ENCODE assay signal across 1 fruit fly cellular context in the genomic region with DNA sequence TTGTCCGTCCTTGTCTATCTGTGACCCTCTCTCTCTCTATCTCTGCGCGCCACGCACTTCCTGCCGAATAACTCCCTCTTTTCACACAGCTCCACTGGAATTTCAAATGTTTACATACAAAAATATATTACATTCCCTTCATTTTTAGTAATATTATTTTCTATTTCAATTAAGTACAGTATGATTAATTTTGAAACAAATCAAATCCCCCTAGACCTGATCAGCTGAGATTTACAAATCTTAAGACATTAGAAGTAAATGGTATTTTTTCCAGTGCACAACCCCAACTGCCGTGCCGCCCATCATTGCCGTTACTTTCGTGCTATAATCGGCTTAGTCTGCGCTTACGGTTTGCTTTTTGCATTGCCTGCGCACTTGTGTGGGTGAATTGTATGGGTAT.
TF ChIP-seq lines count a peak whose summit lies in the region.

No protein-coding gene starts in this region.

TF ChIP-seq in whole organism, embryonic, 481 proteins besides CTCF, POLR2A, EP300 and RAD21 (continued from another document and continues in another):
- TF ChIP-seq Kr (GFP tag; optimal IDR thresholded peaks at IDR 0.05; lab: Kevin White, UChicago): no peak
- TF ChIP-seq Hmx (GFP tag; optimal IDR thresholded peaks at IDR 0.05; lab: Kevin White, UChicago): no peak
- TF ChIP-seq pzg (GFP tag; optimal IDR thresholded peaks at IDR 0.05; lab: Kevin White, UChicago): no peak
- peak; percentile 62 for TF ChIP-seq Fer3 (tag; optimal IDR thresholded peaks at IDR 0.05; lab: Kevin White, UChicago)
- TF ChIP-seq CG18599 (GFP tag; optimal IDR thresholded peaks at IDR 0.05; lab: Kevin White, UChicago): peak; percentile 92
- peak; percentile 20; the same call in 1 of the 2 replicates for TF ChIP-seq CG14667 (GFP tag; IDR thresholded peaks at IDR 0.05; lab: Robert Waterston, UW)
- no peak for TF ChIP-seq CG2889 (GFP tag; IDR thresholded peaks at IDR 0.05; lab: Robert Waterston, UW)
- TF ChIP-seq dimm (GFP tag; IDR thresholded peaks at IDR 0.05; lab: Robert Waterston, UW): 0 out of 2 replicates have a peak, but pooled peaks have one; percentile 14
- TF ChIP-seq CG8089 (GFP tag; optimal IDR thresholded peaks at IDR 0.05; lab: Kevin White, UChicago): no peak
- no peak for TF ChIP-seq Dip2 (GFP tag; IDR thresholded peaks at IDR 0.05; lab: Robert Waterston, UW)
- no peak for TF ChIP-seq Lpt (GFP tag; optimal IDR thresholded peaks at IDR 0.05; lab: Kevin White, UChicago)
- TF ChIP-seq ham (GFP tag; IDR thresholded peaks at IDR 0.05; lab: Robert Waterston, UW): no peak
- no peak for TF ChIP-seq bab2 (GFP tag; optimal IDR thresholded peaks at IDR 0.05; lab: Kevin White, UChicago)
- TF ChIP-seq hth (optimal IDR thresholded peaks at IDR 0.05; lab: Kevin White, UChicago): no peak
- no peak for TF ChIP-seq Opbp (GFP tag; IDR thresholded peaks at IDR 0.05; lab: Robert Waterston, UW; ENCODE audit: partially characterized antibody)
- TF ChIP-seq hkb (optimal IDR thresholded peaks at IDR 0.05; lab: Kevin White, UChicago): no peak
- no peak for TF ChIP-seq hkb (GFP tag; IDR thresholded peaks at IDR 0.05; lab: Robert Waterston, UW)
- TF ChIP-seq usp (GFP tag; optimal IDR thresholded peaks at IDR 0.05; lab: Kevin White, UChicago): no peak
- TF ChIP-seq sna (GFP tag; IDR thresholded peaks at IDR 0.05; lab: Robert Waterston, UW; ENCODE audit: partially characterized antibody): no peak
- TF ChIP-seq CG3163 (GFP tag; optimal IDR thresholded peaks at IDR 0.05; lab: Kevin White, UChicago): no peak
- no peak for TF ChIP-seq CG9932 (GFP tag; IDR thresholded peaks at IDR 0.05; lab: Robert Waterston, UW)
- TF ChIP-seq Mrtf (GFP tag; IDR thresholded peaks at IDR 0.05; lab: Robert Waterston, UW): no peak
- TF ChIP-seq pb (GFP tag; optimal IDR thresholded peaks at IDR 0.05; lab: Kevin White, UChicago): no peak
- peak; percentile 13 for TF ChIP-seq Jarid2 (GFP tag; optimal IDR thresholded peaks at IDR 0.05; lab: Kevin White, UChicago)
- TF ChIP-seq CG9215 (GFP tag; IDR thresholded peaks at IDR 0.05; lab: Robert Waterston, UW): no peak
- TF ChIP-seq Gsc (GFP tag; IDR thresholded peaks at IDR 0.05; lab: Robert Waterston, UW): no peak
- TF ChIP-seq crp (GFP tag; optimal IDR thresholded peaks at IDR 0.05; lab: Kevin White, UChicago): no peak
- TF ChIP-seq CG10654 (GFP tag; optimal IDR thresholded peaks at IDR 0.05; lab: Kevin White, UChicago): peak; percentile 18
- no peak for TF ChIP-seq Dref (GFP tag; IDR thresholded peaks at IDR 0.05; lab: Robert Waterston, UW)
- TF ChIP-seq fd64A (GFP tag; optimal IDR thresholded peaks at IDR 0.05; lab: Kevin White, UChicago): no peak
- TF ChIP-seq CG12104 (GFP tag; optimal IDR thresholded peaks at IDR 0.05; lab: Kevin White, UChicago): no peak
- TF ChIP-seq CG6654 (GFP tag; optimal IDR thresholded peaks at IDR 0.05; lab: Kevin White, UChicago): peak; percentile 5
- no peak for TF ChIP-seq en (GFP tag; optimal IDR thresholded peaks at IDR 0.05; lab: Kevin White, UChicago)
- TF ChIP-seq gcm (GFP tag; optimal IDR thresholded peaks at IDR 0.05; lab: Kevin White, UChicago): no peak
- no peak for TF ChIP-seq CG4360 (GFP tag; IDR thresholded peaks at IDR 0.05; lab: Robert Waterston, UW)
- no peak for TF ChIP-seq unpg (GFP tag; optimal IDR thresholded peaks at IDR 0.05; lab: Kevin White, UChicago)
- peak; percentile 36 for TF ChIP-seq tin (GFP tag; optimal IDR thresholded peaks at IDR 0.05; lab: Kevin White, UChicago)
- TF ChIP-seq Sry-δ (GFP tag; optimal IDR thresholded peaks at IDR 0.05; lab: Kevin White, UChicago): no peak
- peak; percentile 66 for TF ChIP-seq CG15269 (tag; optimal IDR thresholded peaks at IDR 0.05; lab: Kevin White, UChicago)
- TF ChIP-seq sima (GFP tag; optimal IDR thresholded peaks at IDR 0.05; lab: Kevin White, UChicago): no peak
- no peak for TF ChIP-seq hbn (GFP tag; IDR thresholded peaks at IDR 0.05; lab: Robert Waterston, UW; ENCODE audit: partially characterized antibody)
- peak; percentile 2 for TF ChIP-seq HLH54F (GFP tag; optimal IDR thresholded peaks at IDR 0.05; lab: Kevin White, UChicago)
- no peak for TF ChIP-seq Chrac-16 (GFP tag; optimal IDR thresholded peaks at IDR 0.05; lab: Kevin White, UChicago)
- TF ChIP-seq CG17568 (GFP tag; optimal IDR thresholded peaks at IDR 0.05; lab: Kevin White, UChicago): no peak
- 0 out of 2 replicates have a peak, but pooled peaks have one; percentile 33 for TF ChIP-seq CG3847 (GFP tag; IDR thresholded peaks at IDR 0.05; lab: Robert Waterston, UW)
- no peak for TF ChIP-seq gce (GFP tag; IDR thresholded peaks at IDR 0.05; lab: Robert Waterston, UW)
- TF ChIP-seq sens (GFP tag; lab: Kevin White, UChicago): peak; percentile 62
- no peak for TF ChIP-seq kay (GFP tag; optimal IDR thresholded peaks at IDR 0.05; lab: Kevin White, UChicago)
- TF ChIP-seq nmo (GFP tag; optimal IDR thresholded peaks at IDR 0.05; lab: Kevin White, UChicago): no peak
- TF ChIP-seq CG16815 (GFP tag; optimal IDR thresholded peaks at IDR 0.05; lab: Kevin White, UChicago): no peak
- peak; percentile 68 for TF ChIP-seq CG12769 (tag; optimal IDR thresholded peaks at IDR 0.05; lab: Kevin White, UChicago)
- TF ChIP-seq zf30C (GFP tag; optimal IDR thresholded peaks at IDR 0.05; lab: Kevin White, UChicago): no peak
- TF ChIP-seq dmrt99B (tag; optimal IDR thresholded peaks at IDR 0.05; lab: Kevin White, UChicago): peak; percentile 73
- TF ChIP-seq CG1529 (GFP tag; optimal IDR thresholded peaks at IDR 0.05; lab: Kevin White, UChicago): no peak
- TF ChIP-seq Meics (GFP tag; optimal IDR thresholded peaks at IDR 0.05; lab: Kevin White, UChicago): peak; percentile 88
- TF ChIP-seq fu2 (GFP tag; optimal IDR thresholded peaks at IDR 0.05; lab: Kevin White, UChicago): no peak
- TF ChIP-seq Hr3 (GFP tag; optimal IDR thresholded peaks at IDR 0.05; lab: Kevin White, UChicago): no peak
- TF ChIP-seq CG7963 (GFP tag; IDR thresholded peaks at IDR 0.05; lab: Robert Waterston, UW; ENCODE audit: partially characterized antibody): no peak
- no peak for TF ChIP-seq Hr39 (optimal IDR thresholded peaks at IDR 0.05; lab: Kevin White, UChicago)
- TF ChIP-seq gro (GFP tag; optimal IDR thresholded peaks at IDR 0.05; lab: Kevin White, UChicago): no peak
- no peak for TF ChIP-seq grau (tag; optimal IDR thresholded peaks at IDR 0.05; lab: Kevin White, UChicago)
- no peak for TF ChIP-seq prd (optimal IDR thresholded peaks at IDR 0.05; lab: Kevin White, UChicago)
- peak; percentile 45; the same call in 1 of the 3 replicates for TF ChIP-seq prd (GFP tag; IDR thresholded peaks at IDR 0.05; lab: Robert Waterston, UW)
- no peak for TF ChIP-seq CG8290 (GFP tag; optimal IDR thresholded peaks at IDR 0.05; lab: Kevin White, UChicago)
- no peak for TF ChIP-seq CG8290 (tag; optimal IDR thresholded peaks at IDR 0.05; lab: Kevin White, UChicago)
- TF ChIP-seq Sox100B (GFP tag; optimal IDR thresholded peaks at IDR 0.05; lab: Kevin White, UChicago): peak; percentile 38
- TF ChIP-seq CG12942 (GFP tag; optimal IDR thresholded peaks at IDR 0.05; lab: Kevin White, UChicago): no peak
- TF ChIP-seq tna (GFP tag; IDR thresholded peaks at IDR 0.05; lab: Robert Waterston, UW; ENCODE audit: partially characterized antibody): no peak
- no peak for TF ChIP-seq wek (GFP tag; optimal IDR thresholded peaks at IDR 0.05; lab: Kevin White, UChicago)
- no peak for TF ChIP-seq CG8944 (GFP tag; optimal IDR thresholded peaks at IDR 0.05; lab: Kevin White, UChicago)
- TF ChIP-seq CG13296 (GFP tag; optimal IDR thresholded peaks at IDR 0.05; lab: Kevin White, UChicago): peak; percentile 71
- TF ChIP-seq CG11085 (GFP tag; IDR thresholded peaks at IDR 0.05; lab: Robert Waterston, UW): no peak
- TF ChIP-seq HLHmδ (GFP tag; optimal IDR thresholded peaks at IDR 0.05; lab: Kevin White, UChicago): no peak
- TF ChIP-seq CG10147 (GFP tag; optimal IDR thresholded peaks at IDR 0.05; lab: Kevin White, UChicago): no peak
- TF ChIP-seq br (optimal IDR thresholded peaks at IDR 0.05; lab: Kevin White, UChicago): no peak
- TF ChIP-seq Bteb2 (GFP tag; optimal IDR thresholded peaks at IDR 0.05; lab: Kevin White, UChicago): no peak
- no peak for TF ChIP-seq croc (GFP tag; conservative IDR thresholded peaks at IDR 0.05; lab: Robert Waterston, UW)
- no peak for TF ChIP-seq Eip74EF (GFP tag; optimal IDR thresholded peaks at IDR 0.05; lab: Kevin White, UChicago)
- no peak for TF ChIP-seq sc (optimal IDR thresholded peaks at IDR 0.05; lab: Kevin White, UChicago)
- no peak for TF ChIP-seq sc (GFP tag; optimal IDR thresholded peaks at IDR 0.05; lab: Kevin White, UChicago)
- TF ChIP-seq CG42726 (GFP tag; IDR thresholded peaks at IDR 0.05; lab: Robert Waterston, UW; ENCODE audit: partially characterized antibody): no peak
- no peak for TF ChIP-seq bsh (GFP tag; optimal IDR thresholded peaks at IDR 0.05; lab: Kevin White, UChicago)
- no peak for TF ChIP-seq psq (GFP tag; optimal IDR thresholded peaks at IDR 0.05; lab: Kevin White, UChicago)
- no peak for TF ChIP-seq CG8359 (GFP tag; optimal IDR thresholded peaks at IDR 0.05; lab: Kevin White, UChicago; ENCODE audit: borderline replicate concordance)
- TF ChIP-seq CG1233 (GFP tag; optimal IDR thresholded peaks at IDR 0.05; lab: Kevin White, UChicago): peak; percentile 2
- peak; percentile 58; the same call in 1 of the 2 replicates for TF ChIP-seq ttk (GFP tag; IDR thresholded peaks at IDR 0.05; lab: Robert Waterston, UW)
- no peak for TF ChIP-seq cg (GFP tag; optimal IDR thresholded peaks at IDR 0.05; lab: Kevin White, UChicago)
- peak; percentile 58 for TF ChIP-seq CG4424 (GFP tag; optimal IDR thresholded peaks at IDR 0.05; lab: Kevin White, UChicago)
- TF ChIP-seq chn (GFP tag; optimal IDR thresholded peaks at IDR 0.05; lab: Kevin White, UChicago): no peak
- no peak for TF ChIP-seq Atf3 (GFP tag; optimal IDR thresholded peaks at IDR 0.05; lab: Kevin White, UChicago)
- TF ChIP-seq her (GFP tag; optimal IDR thresholded peaks at IDR 0.05; lab: Kevin White, UChicago): no peak
- no peak for TF ChIP-seq ash1 (GFP tag; optimal IDR thresholded peaks at IDR 0.05; lab: Kevin White, UChicago)
- TF ChIP-seq CG6854 (GFP tag; optimal IDR thresholded peaks at IDR 0.05; lab: Kevin White, UChicago): peak; percentile 55
- TF ChIP-seq ewg (GFP tag; optimal IDR thresholded peaks at IDR 0.05; lab: Kevin White, UChicago): peak; percentile 34
- TF ChIP-seq scrt (GFP tag; optimal IDR thresholded peaks at IDR 0.05; lab: Kevin White, UChicago): peak; percentile 65
- TF ChIP-seq CG13624 (GFP tag; optimal IDR thresholded peaks at IDR 0.05; lab: Kevin White, UChicago): no peak
- TF ChIP-seq grn (GFP tag; optimal IDR thresholded peaks at IDR 0.05; lab: Kevin White, UChicago): no peak
- no peak for TF ChIP-seq Sin3A (optimal IDR thresholded peaks at IDR 0.05; lab: Kevin White, UChicago)
- TF ChIP-seq ase (GFP tag; IDR thresholded peaks at IDR 0.05; lab: Robert Waterston, UW): peak; percentile 31; the same call in 1 of the 3 replicates
- no peak for TF ChIP-seq CG3065 (GFP tag; optimal IDR thresholded peaks at IDR 0.05; lab: Kevin White, UChicago)
- TF ChIP-seq CG6765 (GFP tag; optimal IDR thresholded peaks at IDR 0.05; lab: Kevin White, UChicago): peak; percentile 39
- no peak for TF ChIP-seq CG10543 (GFP tag; optimal IDR thresholded peaks at IDR 0.05; lab: Kevin White, UChicago)
- no peak for TF ChIP-seq B-H2 (GFP tag; optimal IDR thresholded peaks at IDR 0.05; lab: Kevin White, UChicago)
- TF ChIP-seq chif (GFP tag; optimal IDR thresholded peaks at IDR 0.05; lab: Kevin White, UChicago): no peak
- TF ChIP-seq Trl (optimal IDR thresholded peaks at IDR 0.05; lab: Kevin White, UChicago): no peak
- TF ChIP-seq Trl (GFP tag; optimal IDR thresholded peaks at IDR 0.05; lab: Kevin White, UChicago): no peak
- TF ChIP-seq CG10321 (GFP tag; IDR thresholded peaks at IDR 0.05; lab: Robert Waterston, UW): no peak
- TF ChIP-seq fd96Cb (tag; optimal IDR thresholded peaks at IDR 0.05; lab: Kevin White, UChicago): peak; percentile 52
- TF ChIP-seq Blimp-1 (GFP tag; optimal IDR thresholded peaks at IDR 0.05; lab: Kevin White, UChicago): no peak
- no peak for TF ChIP-seq CG6175 (GFP tag; IDR thresholded peaks at IDR 0.05; lab: Robert Waterston, UW)
- TF ChIP-seq Aef1 (GFP tag; IDR thresholded peaks at IDR 0.05; lab: Robert Waterston, UW): no peak
- no peak for TF ChIP-seq Dll (GFP tag; IDR thresholded peaks at IDR 0.05; lab: Robert Waterston, UW; ENCODE audit: partially characterized antibody)
- TF ChIP-seq jing (GFP tag; optimal IDR thresholded peaks at IDR 0.05; lab: Kevin White, UChicago): no peak
- no peak for TF ChIP-seq CG2129 (GFP tag; IDR thresholded peaks at IDR 0.05; lab: Robert Waterston, UW; ENCODE audit: partially characterized antibody)
- TF ChIP-seq CG11398 (GFP tag; optimal IDR thresholded peaks at IDR 0.05; lab: Kevin White, UChicago): no peak
- no peak for TF ChIP-seq TFAM (GFP tag; optimal IDR thresholded peaks at IDR 0.05; lab: Kevin White, UChicago)
- no peak; the same call in none of the 2 replicates for TF ChIP-seq CG10366 (GFP tag; IDR thresholded peaks at IDR 0.05; lab: Robert Waterston, UW)
- no peak for TF ChIP-seq insv (GFP tag; optimal IDR thresholded peaks at IDR 0.05; lab: Kevin White, UChicago)
- no peak for TF ChIP-seq corto (GFP tag; optimal IDR thresholded peaks at IDR 0.05; lab: Kevin White, UChicago)
- no peak for TF ChIP-seq ara (GFP tag; IDR thresholded peaks at IDR 0.05; lab: Robert Waterston, UW)
- TF ChIP-seq CG17186 (GFP tag; optimal IDR thresholded peaks at IDR 0.05; lab: Kevin White, UChicago): no peak
- peak; percentile 27 for TF ChIP-seq Hand (GFP tag; optimal IDR thresholded peaks at IDR 0.05; lab: Kevin White, UChicago)
- no peak for TF ChIP-seq CG4328 (GFP tag; optimal IDR thresholded peaks at IDR 0.05; lab: Kevin White, UChicago)
- no peak for TF ChIP-seq zfh2 (GFP tag; optimal IDR thresholded peaks at IDR 0.05; lab: Kevin White, UChicago)
- no peak for TF ChIP-seq BEAF-32 (GFP tag; optimal IDR thresholded peaks at IDR 0.05; lab: Kevin White, UChicago)
- peak; percentile 39; the same call in 1 of the 2 replicates for TF ChIP-seq onecut (GFP tag; IDR thresholded peaks at IDR 0.05; lab: Robert Waterston, UW)
- no peak for TF ChIP-seq esg (GFP tag; conservative IDR thresholded peaks at IDR 0.05; lab: Robert Waterston, UW)
- TF ChIP-seq ranshi (GFP tag; IDR thresholded peaks at IDR 0.05; lab: Robert Waterston, UW): peak; percentile 44; the same call in 1 of the 2 replicates
- TF ChIP-seq pfk (GFP tag; optimal IDR thresholded peaks at IDR 0.05; lab: Kevin White, UChicago): no peak
- TF ChIP-seq CG11247 (GFP tag; IDR thresholded peaks at IDR 0.05; lab: Robert Waterston, UW): no peak
- TF ChIP-seq otp (GFP tag; IDR thresholded peaks at IDR 0.05; lab: Robert Waterston, UW): no peak
